Worm (Caenorhabditis elegans): ENCODE measurements around the gene B0034.7.

B0034.7 gene

ce11 chrII:5931904-5932764 is 29.3 kb upstream of the B0034.7 start:
- TF ChIP-seq ref-1 (GFP tag; conservative IDR thresholded peaks at IDR 0.05) (no peak), T22C8.4 (GFP tag; IDR thresholded peaks at IDR 0.05) (no peak), flt-1 (GFP tag; IDR thresholded peaks at IDR 0.05) (no peak), ztf-23 (GFP tag; IDR thresholded peaks at IDR 0.05) (no peak), cog-1 (tag; optimal IDR thresholded peaks at IDR 0.05) (no peak), klf-2 (GFP tag; conservative IDR thresholded peaks at IDR 0.05) (no peak)

- TF ChIP-seq T22C8.4 (GFP tag; IDR thresholded peaks at IDR 0.05) (no peak), med-1 (GFP tag; optimal IDR thresholded peaks at IDR 0.05; ENCODE audit: insufficient read depth) (no peak), ref-1 (GFP tag; conservative IDR thresholded peaks at IDR 0.05) (no peak), tab-1 (GFP tag; IDR thresholded peaks at IDR 0.05) (0 out of 2 replicates have a peak, but pooled peaks have one; percentile 59), klf-2 (GFP tag; conservative IDR thresholded peaks at IDR 0.05) (0 out of 2 replicates have a peak, but pooled peaks have one; percentile 36), ztf-29 (GFP tag; IDR thresholded peaks at IDR 0.05) (no peak), ztf-23 (GFP tag; IDR thresholded peaks at IDR 0.05) (0 out of 2 replicates have a peak, but pooled peaks have one; percentile 38)
Measured at ce11 chrII:5933133-5933532, 28.3 kb upstream of the B0034.7 start.

DNA sequence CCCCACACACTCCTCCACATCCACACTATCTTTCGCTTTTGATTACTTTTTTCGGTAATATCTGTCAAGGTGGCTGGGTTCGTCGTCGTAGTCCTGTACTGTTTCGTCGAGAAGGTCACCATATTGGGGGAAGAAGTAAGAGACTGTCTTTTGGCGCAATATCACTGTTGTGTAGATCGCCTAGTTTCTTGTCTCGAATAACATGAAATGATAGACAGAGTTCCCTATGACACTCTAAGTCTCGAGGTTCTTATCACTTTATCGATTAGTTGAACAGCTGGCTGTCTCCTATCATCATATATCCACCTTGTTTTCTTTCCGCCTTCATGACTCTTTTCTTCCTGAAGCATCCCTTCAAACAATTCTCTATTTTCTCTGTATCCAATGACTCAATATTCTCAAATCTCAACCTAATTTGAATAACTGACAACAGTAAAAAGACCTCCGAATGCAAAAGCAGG is 27.4 kb upstream of the B0034.7 start:
- TF ChIP-seq ztf-29 (GFP tag; IDR thresholded peaks at IDR 0.05), result no peak
- no peak for TF ChIP-seq ref-1 (GFP tag; conservative IDR thresholded peaks at IDR 0.05)
- no peak for TF ChIP-seq ztf-23 (GFP tag; IDR thresholded peaks at IDR 0.05)
- no peak for TF ChIP-seq cog-1 (tag; optimal IDR thresholded peaks at IDR 0.05)
- 0 out of 2 replicates have a peak, but pooled peaks have one; percentile 6 for TF ChIP-seq T22C8.4 (GFP tag; IDR thresholded peaks at IDR 0.05)
- TF ChIP-seq klf-2 (GFP tag; conservative IDR thresholded peaks at IDR 0.05), result no peak

- no peak for TF ChIP-seq ref-1 (GFP tag; conservative IDR thresholded peaks at IDR 0.05)
- no peak for TF ChIP-seq med-1 (GFP tag; optimal IDR thresholded peaks at IDR 0.05; ENCODE audit: insufficient read depth)
- no peak for TF ChIP-seq T22C8.4 (GFP tag; IDR thresholded peaks at IDR 0.05)
- TF ChIP-seq tab-1 (GFP tag; IDR thresholded peaks at IDR 0.05), result no peak
- TF ChIP-seq ztf-29 (GFP tag; IDR thresholded peaks at IDR 0.05), result no peak
- TF ChIP-seq ztf-23 (GFP tag; IDR thresholded peaks at IDR 0.05), result no peak
- TF ChIP-seq flt-1 (GFP tag; IDR thresholded peaks at IDR 0.05), result no peak
- no peak for TF ChIP-seq cog-1 (tag; optimal IDR thresholded peaks at IDR 0.05)
- TF ChIP-seq klf-2 (GFP tag; conservative IDR thresholded peaks at IDR 0.05), result no peak
Measured at ce11 chrII:5936009-5936408, 25.4 kb upstream of the B0034.7 start.

DNA sequence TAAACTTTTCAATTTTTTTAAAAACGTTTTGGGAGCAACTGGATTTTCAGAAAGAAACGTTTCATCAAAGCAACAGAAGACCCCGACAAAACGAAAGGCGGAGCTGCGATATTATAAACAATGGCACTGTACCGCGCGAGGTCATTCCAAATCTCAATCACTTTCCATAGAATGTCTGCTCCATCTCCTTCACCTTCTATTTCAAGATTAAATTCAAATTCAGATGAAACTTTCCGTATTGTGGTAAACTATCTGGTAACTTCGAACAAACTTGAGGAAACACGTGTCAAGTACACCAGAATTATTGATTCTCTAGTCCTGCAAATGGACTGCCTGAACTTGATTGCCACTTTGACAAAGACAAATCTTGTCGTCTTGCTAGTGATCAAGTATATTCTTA is 20.6 kb upstream of the B0034.7 start, which contains the start of gene F28B12.6:
F28B12.6 (plus strand) TSS at position 49 of the 400 bp plus-strand sequence.
- TF ChIP-seq cog-1 (tag; optimal IDR thresholded peaks at IDR 0.05) (no peak), klf-2 (GFP tag; conservative IDR thresholded peaks at IDR 0.05) (no peak), T22C8.4 (GFP tag; IDR thresholded peaks at IDR 0.05) (no peak), ztf-23 (GFP tag; IDR thresholded peaks at IDR 0.05) (no peak), tab-1 (GFP tag; IDR thresholded peaks at IDR 0.05) (no peak), ref-1 (GFP tag; conservative IDR thresholded peaks at IDR 0.05) (no peak), flt-1 (GFP tag; IDR thresholded peaks at IDR 0.05) (no peak), med-1 (GFP tag; optimal IDR thresholded peaks at IDR 0.05; ENCODE audit: insufficient read depth) (no peak), ztf-29 (GFP tag; IDR thresholded peaks at IDR 0.05) (no peak)

DNA sequence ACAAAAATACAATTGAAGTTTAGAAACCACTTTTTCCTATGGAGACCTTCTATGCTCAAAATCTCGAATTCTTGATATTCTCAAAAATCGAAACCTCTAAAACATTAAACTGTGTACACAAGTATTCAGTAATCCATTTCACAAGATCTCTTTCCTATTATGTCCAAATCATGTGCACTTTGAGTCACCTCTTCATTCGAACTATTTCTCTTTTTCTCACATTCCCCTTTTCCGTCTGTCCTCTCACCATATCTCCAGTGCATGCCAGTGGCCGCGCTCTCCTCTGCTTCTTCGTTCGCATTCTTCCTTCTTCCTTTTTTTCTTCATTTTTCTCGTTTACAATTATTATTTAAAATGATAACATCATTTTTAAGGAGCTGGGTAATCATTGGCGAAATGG is 18.8 kb upstream of the B0034.7 start, which contains the start of gene F28B12.1:
F28B12.1 (plus strand) TSS at position 335 of the 400 bp plus-strand sequence.
- TF ChIP-seq ztf-23 (GFP tag; IDR thresholded peaks at IDR 0.05) (0 out of 2 replicates have a peak, but pooled peaks have one; percentile 29), flt-1 (GFP tag; IDR thresholded peaks at IDR 0.05) (no peak), T22C8.4 (GFP tag; IDR thresholded peaks at IDR 0.05) (no peak), med-1 (GFP tag; optimal IDR thresholded peaks at IDR 0.05; ENCODE audit: insufficient read depth) (no peak), ref-1 (GFP tag; conservative IDR thresholded peaks at IDR 0.05) (no peak), tab-1 (GFP tag; IDR thresholded peaks at IDR 0.05) (no peak), ztf-29 (GFP tag; IDR thresholded peaks at IDR 0.05) (no peak), klf-2 (GFP tag; conservative IDR thresholded peaks at IDR 0.05) (no peak), cog-1 (tag; optimal IDR thresholded peaks at IDR 0.05) (no peak)

ce11 chrII:5944268-5944667 is 17.1 kb upstream of the B0034.7 start, which contains the start of gene B0034.2:
Gene B0034.2 (minus strand): TSS chrII:5944368.
- TF ChIP-seq med-1 (GFP tag; optimal IDR thresholded peaks at IDR 0.05; ENCODE audit: insufficient read depth) (no peak), ref-1 (GFP tag; conservative IDR thresholded peaks at IDR 0.05) (no peak)

DNA sequence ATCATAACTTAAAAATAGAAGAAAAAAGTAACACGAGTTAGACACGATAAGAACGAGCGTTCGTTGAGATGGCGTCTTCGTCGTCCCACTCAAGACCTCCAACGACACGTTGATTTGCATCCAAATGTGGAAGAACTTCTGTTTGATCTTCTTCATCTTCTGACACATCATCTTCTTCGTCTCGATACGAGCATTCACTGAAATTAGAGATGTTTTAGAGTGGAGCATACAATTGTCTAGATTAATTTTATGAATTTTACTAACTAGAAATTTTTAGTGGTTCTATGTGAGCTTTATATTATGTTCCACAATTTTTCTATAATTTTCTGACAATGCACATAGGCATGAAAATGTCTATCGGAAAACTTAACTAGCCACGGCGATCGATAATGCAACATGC is 15.6 kb upstream of the B0034.7 start:
- TF ChIP-seq cog-1 (tag; optimal IDR thresholded peaks at IDR 0.05) (no peak), ref-1 (GFP tag; conservative IDR thresholded peaks at IDR 0.05) (no peak), T22C8.4 (GFP tag; IDR thresholded peaks at IDR 0.05) (no peak), med-1 (GFP tag; optimal IDR thresholded peaks at IDR 0.05; ENCODE audit: insufficient read depth) (no peak), tab-1 (GFP tag; IDR thresholded peaks at IDR 0.05) (no peak), ztf-23 (GFP tag; IDR thresholded peaks at IDR 0.05) (no peak), flt-1 (GFP tag; IDR thresholded peaks at IDR 0.05) (no peak), ztf-29 (GFP tag; IDR thresholded peaks at IDR 0.05) (no peak), klf-2 (GFP tag; conservative IDR thresholded peaks at IDR 0.05) (no peak)

- no peak for TF ChIP-seq ztf-23 (GFP tag; IDR thresholded peaks at IDR 0.05)
- no peak for TF ChIP-seq cog-1 (tag; optimal IDR thresholded peaks at IDR 0.05)
- no peak for TF ChIP-seq flt-1 (GFP tag; IDR thresholded peaks at IDR 0.05)
- no peak for TF ChIP-seq klf-2 (GFP tag; conservative IDR thresholded peaks at IDR 0.05)
Measured at ce11 chrII:5946438-5946837, 15.0 kb upstream of the B0034.7 start.

DNA sequence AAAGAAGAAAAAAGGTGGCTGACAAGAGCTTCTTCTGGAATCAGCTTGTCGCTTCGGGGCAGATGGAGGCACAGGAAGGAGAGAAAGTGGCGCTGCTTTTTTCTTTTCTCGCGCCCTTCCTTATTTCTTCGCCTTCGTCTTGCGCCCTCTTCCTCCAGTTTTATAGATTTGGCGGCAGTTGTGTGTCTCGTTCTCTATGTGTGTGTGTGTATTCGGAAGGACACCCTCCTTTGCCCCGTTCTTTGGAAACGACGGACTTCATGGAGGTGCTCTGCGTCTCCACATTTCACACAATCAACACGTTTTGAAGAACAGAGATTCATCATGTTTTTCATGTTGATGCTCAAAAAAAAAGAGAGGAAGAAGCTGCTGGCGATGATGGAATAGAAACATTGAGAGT is 12.7 kb upstream of the B0034.7 start:
- TF ChIP-seq cog-1 (tag; optimal IDR thresholded peaks at IDR 0.05) (no peak), tab-1 (GFP tag; IDR thresholded peaks at IDR 0.05) (0 out of 2 replicates have a peak, but pooled peaks have one; percentile 19)

Measured in whole organism, midembryonic.